Worm (Caenorhabditis elegans): Measurements from ENCODE around the gene mett-10.

DNA sequence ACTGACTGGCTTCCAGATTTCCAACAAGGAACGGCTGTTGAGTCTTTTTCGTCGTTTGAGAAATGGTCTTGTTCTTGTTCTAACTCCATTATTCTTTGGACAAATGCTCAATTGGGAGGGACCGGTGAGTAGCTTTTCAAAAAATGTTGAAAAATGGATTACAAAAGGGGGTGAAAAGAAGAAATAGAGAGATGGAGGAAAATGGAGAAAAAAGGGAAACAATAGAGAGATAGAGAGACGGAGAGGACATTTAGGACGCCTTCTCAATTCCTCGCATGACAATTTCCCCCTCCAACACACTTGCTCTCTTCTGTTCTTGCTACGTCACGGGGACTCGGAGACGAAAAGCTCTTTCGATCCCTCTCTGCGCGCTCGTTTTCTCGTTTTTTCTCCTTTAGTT lies 38.2 kb downstream of the mett-10 start:
- TF ChIP-seq madf-5 (GFP tag; IDR thresholded peaks at IDR 0.05) = no peak
- no peak for TF ChIP-seq dve-1 (tag; optimal IDR thresholded peaks at IDR 0.05; ENCODE audit: insufficient read depth)
- TF ChIP-seq sdz-12 (GFP tag; optimal IDR thresholded peaks at IDR 0.05) = no peak

All from whole organism, L4 larva.